Worm (Caenorhabditis elegans) whole organism, L4 larva: Measurements from ENCODE around the gene mnr-1.

Experiments
- F10B5.3 ChIP-seq: sonication (generic microtip); optimal IDR thresholded peaks from 2 replicates; lab custom pipeline; 2016; ENCODE audit warnings: mild to moderate bottlenecking, missing genetic modification characterization, missing compliant biosample characterization
- aha-1 ChIP-seq: fragments of 150-350 bp; peaks from one replicate; lab custom pipeline; 2014; ENCODE audit warnings: missing biosample characterization, missing genetic modification characterization
- ceh-20 ChIP-seq: fragments of 200-800 bp; sonication (Bioruptor generic); IDR thresholded peaks from 2 replicates; pipeline ENCODE4 v1.3.6; 2022; ENCODE audit warnings: missing genetic modification reagents, missing genetic modification characterization, missing compliant biosample characterization
- ceh-44 ChIP-seq: fragments of 200-800 bp; sonication (Bioruptor generic); IDR thresholded peaks from 2 replicates; pipeline ENCODE4 v1.3.6; 2022; ENCODE audit warnings: missing genetic modification reagents, missing genetic modification characterization, missing compliant biosample characterization
- ceh-62 ChIP-seq: sonication (generic microtip); optimal IDR thresholded peaks from 2 replicates; lab custom pipeline; 2017; ENCODE audit warnings: missing biosample characterization, missing genetic modification characterization
- ces-1 ChIP-seq: fragments of 150-350 bp; sonication (generic microtip); optimal IDR thresholded peaks from 4 replicates; lab custom pipeline; 2014; ENCODE audit warnings: missing biosample characterization, missing genetic modification reagents, missing genetic modification characterization
- cey-2 ChIP-seq: sonication (generic microtip); optimal IDR thresholded peaks from 3 replicates; lab custom pipeline; 2017; ENCODE audit warnings: missing genetic modification characterization, mild to moderate bottlenecking, missing compliant biosample characterization, antibody characterized with exemption, borderline replicate concordance; ENCODE audit not compliant: insufficient read depth
- ctbp-1 ChIP-seq: fragments of 200-800 bp; sonication (Bioruptor generic); IDR thresholded peaks from 2 replicates; pipeline ENCODE4 v1.3.6; 2022; ENCODE audit warnings: missing genetic modification reagents, missing genetic modification characterization, missing compliant biosample characterization
- daf-8 ChIP-seq: fragments of 200-800 bp; sonication (Bioruptor generic); IDR thresholded peaks from 2 replicates; pipeline ENCODE4 v1.3.6; 2022; ENCODE audit warnings: missing genetic modification characterization, missing compliant biosample characterization
- dmd-6 ChIP-seq: fragments of 200-800 bp; sonication (Bioruptor generic); IDR thresholded peaks from 2 replicates; pipeline ENCODE4 v1.3.6; 2022; ENCODE audit warnings: missing genetic modification reagents, missing genetic modification characterization, missing compliant biosample characterization
- gei-8 ChIP-seq: fragments of 200-800 bp; sonication (Bioruptor generic); optimal IDR thresholded peaks from 2 replicates; lab custom pipeline; 2018; ENCODE audit warnings: mild to moderate bottlenecking, missing genetic modification characterization, missing compliant biosample characterization
- jun-1 ChIP-seq: fragments of 150-350 bp; optimal IDR thresholded peaks from 2 replicates; lab custom pipeline; 2014; ENCODE audit warnings: missing biosample characterization, missing genetic modification reagents, missing genetic modification characterization
- lin-1 ChIP-seq: fragments of 200-800 bp; sonication (Bioruptor generic); IDR thresholded peaks from 2 replicates; pipeline ENCODE4 v1.3.6; 2022; ENCODE audit warnings: missing genetic modification reagents, missing genetic modification characterization, missing compliant biosample characterization
- lin-29 ChIP-seq: fragments of 200-800 bp; sonication (Bioruptor generic); IDR thresholded peaks from 2 replicates; pipeline ENCODE4 v1.3.6; 2022; ENCODE audit warnings: missing genetic modification reagents, missing genetic modification characterization, missing compliant biosample characterization
- lin-38 ChIP-seq: fragments of 200-800 bp; sonication (Bioruptor generic); IDR thresholded peaks from 2 replicates; pipeline ENCODE4 v1.3.6; 2022; ENCODE audit warnings: missing genetic modification reagents, missing genetic modification characterization, missing compliant biosample characterization
- lir-3 ChIP-seq: sonication (generic microtip); optimal IDR thresholded peaks from 2 replicates; lab custom pipeline; 2016; ENCODE audit warnings: mild to moderate bottlenecking, missing genetic modification characterization, missing compliant biosample characterization
- madf-5 ChIP-seq, 2 experiments: fragments of 200-800 bp; sonication (Bioruptor generic); IDR thresholded peaks; 2 replicates each; pipeline ENCODE4 v1.3.6; 2022; ENCODE audit warnings: missing compliant biosample characterization in 2 of 2, missing genetic modification characterization in 2 of 2
- madf-9 ChIP-seq: fragments of 200-800 bp; sonication (Bioruptor generic); conservative IDR thresholded peaks from 2 replicates; pipeline ENCODE4 v1.3.6; 2022; ENCODE audit warnings: missing genetic modification reagents, missing genetic modification characterization, missing compliant biosample characterization
- mes-2 ChIP-seq: sonication (generic microtip); optimal IDR thresholded peaks from 2 replicates; lab custom pipeline; 2016; ENCODE audit warnings: missing genotype, mild to moderate bottlenecking, missing genetic modification characterization, missing compliant biosample characterization; ENCODE audit not compliant: poor library complexity, severe bottlenecking
- nhr-10 ChIP-seq: fragments of 150-350 bp; optimal IDR thresholded peaks from 2 replicates; lab custom pipeline; 2014; ENCODE audit warnings: missing biosample characterization, missing genetic modification characterization
- nhr-102 ChIP-seq: sonication (generic microtip); optimal IDR thresholded peaks from 2 replicates; lab custom pipeline; 2016; ENCODE audit warnings: mild to moderate bottlenecking, missing genetic modification characterization, moderate library complexity, missing compliant biosample characterization
- nhr-111 ChIP-seq: fragments of 200-800 bp; sonication (Bioruptor generic); optimal IDR thresholded peaks from 2 replicates; lab custom pipeline; 2018; ENCODE audit warnings: mild to moderate bottlenecking, missing genetic modification characterization, missing compliant biosample characterization
- nhr-28 ChIP-seq: fragments of 150-350 bp; optimal IDR thresholded peaks from 2 replicates; lab custom pipeline; 2014; ENCODE audit warnings: missing biosample characterization, missing genetic modification characterization
- nhr-42 ChIP-seq: fragments of 200-800 bp; sonication (Bioruptor generic); IDR thresholded peaks from 2 replicates; pipeline ENCODE4 v1.3.6; 2022; ENCODE audit warnings: missing genetic modification characterization, missing compliant biosample characterization
- nhr-48 ChIP-seq: sonication (generic microtip); optimal IDR thresholded peaks from 2 replicates; lab custom pipeline; 2016; ENCODE audit warnings: mild to moderate bottlenecking, missing genetic modification characterization, missing compliant biosample characterization
- sdz-12 ChIP-seq: fragments of 200-800 bp; sonication (Bioruptor generic); optimal IDR thresholded peaks from 2 replicates; lab custom pipeline; 2018; ENCODE audit warnings: mild to moderate bottlenecking, missing genetic modification characterization, missing compliant biosample characterization
- set-16 ChIP-seq: fragments of 200-800 bp; sonication (Bioruptor generic); IDR thresholded peaks from 2 replicates; pipeline ENCODE4 v1.3.6; 2022; ENCODE audit warnings: missing genetic modification reagents, missing genetic modification characterization, missing compliant biosample characterization
- snpc-1.2 ChIP-seq: fragments of 200-800 bp; sonication (Bioruptor generic); IDR thresholded peaks from 2 replicates; pipeline ENCODE4 v1.3.6; 2022; ENCODE audit warnings: missing genetic modification reagents, missing genetic modification characterization, missing compliant biosample characterization
- snpc-4 ChIP-seq: fragments of 150-350 bp; optimal IDR thresholded peaks from 2 replicates; lab custom pipeline; 2014; ENCODE audit warnings: missing biosample characterization, missing genetic modification characterization
- tra-1 ChIP-seq: fragments of 200-800 bp; sonication (Bioruptor generic); IDR thresholded peaks from 2 replicates; pipeline ENCODE4 v1.3.6; 2022; ENCODE audit warnings: missing genetic modification reagents, missing genetic modification characterization, missing compliant biosample characterization
- unc-62 ChIP-seq, 3 experiments: fragments of 150-350 bp in 1 of 3; sonication (generic microtip); optimal IDR thresholded peaks in 2 of 3; peaks in 1 of 3; 1 replicate in 1 of 3; 2 replicates in 2 of 3; lab custom pipeline; 2014 to 2017; ENCODE audit warnings: missing biosample characterization in 3 of 3, missing genetic modification characterization in 3 of 3, missing genetic modification reagents in 3 of 3, missing genotype in 1 of 3
- zfp-2 ChIP-seq: sonication (generic microtip); optimal IDR thresholded peaks from 2 replicates; lab custom pipeline; 2016; ENCODE audit warnings: mild to moderate bottlenecking, missing genetic modification characterization, missing compliant biosample characterization
- zip-11 ChIP-seq: fragments of 200-800 bp; sonication (Bioruptor generic); IDR thresholded peaks from 2 replicates; pipeline ENCODE4 v1.3.6; 2022; ENCODE audit warnings: missing genetic modification characterization, missing compliant biosample characterization

Gene mnr-1

ce11 chrV:20654350-20654749 is at the start of gene mnr-1:
Gene mnr-1, plus strand, starts transcription at chrV:20654650.
- TF ChIP-seq ceh-62 (no peak), nhr-10 (tag; lab: Kevin White, UChicago) (no peak), lin-38 (no peak), lin-1 (GFP tag; lab: Robert Waterston, UW) (no peak), cey-2 (tag; lab: Kevin White, UChicago) (no peak), snpc-4 (tag; lab: Kevin White, UChicago) (no peak), jun-1 (tag; lab: Kevin White, UChicago) (no peak), gei-8 (no peak), zip-11 (GFP tag; lab: Robert Waterston, UW) (no peak), madf-9 (GFP tag; lab: Robert Waterston, UW) (no peak)

DNA sequence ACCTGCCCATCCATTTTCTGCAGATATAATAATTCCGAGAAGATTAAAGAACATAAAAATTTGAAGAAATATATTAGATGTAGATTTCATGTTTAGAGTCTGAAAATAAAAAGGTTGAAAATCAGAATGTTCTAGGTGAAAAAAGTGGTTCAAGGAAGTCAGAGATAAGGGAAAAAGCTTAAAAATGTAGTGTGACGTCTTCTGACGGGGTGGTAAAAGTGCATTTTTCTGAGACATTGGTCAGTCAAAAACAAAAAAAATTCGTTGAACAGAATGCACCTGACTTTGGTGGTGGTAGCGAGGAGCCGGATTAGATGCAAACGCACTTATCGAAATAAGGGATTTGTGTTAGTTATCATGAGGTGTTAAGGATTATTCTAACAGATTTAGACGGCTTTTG is 47.8 kb upstream of the mnr-1 start, which contains the start of gene F46B3.23:
Gene F46B3.23 (minus strand): TSS at position 101 of the 400 bp plus-strand sequence.
- no peak for TF ChIP-seq ceh-62

ce11 chrV:20608688-20609087 is 45.8 kb upstream of the mnr-1 start, which contains the start of gene ttr-12:
Gene ttr-12, minus strand, starts transcription at chrV:20608788.
- TF ChIP-seq lir-3 (tag; lab: Kevin White, UChicago), result no peak
- TF ChIP-seq nhr-48, result peak; percentile 65
- no peak for TF ChIP-seq set-16 (GFP tag; lab: Robert Waterston, UW)

DNA sequence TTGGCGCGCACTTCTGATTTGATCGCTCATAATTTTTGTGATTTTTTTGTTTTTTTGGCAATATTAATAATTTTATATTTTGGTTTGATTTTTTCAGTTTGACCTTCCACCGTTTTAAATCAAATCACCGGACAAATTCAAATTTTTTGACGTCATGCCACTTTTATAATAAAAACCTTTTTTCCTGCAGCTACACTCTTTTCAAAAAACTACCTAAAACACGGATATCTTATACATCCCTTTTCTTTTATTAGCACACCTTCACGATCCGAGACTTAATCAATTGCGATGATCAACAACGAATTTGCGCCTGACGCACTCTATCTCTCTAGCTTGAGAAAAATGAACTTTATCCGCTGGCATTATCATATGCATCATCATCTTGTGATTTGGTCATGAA is 45.0 kb upstream of the mnr-1 start, which contains the start of gene grd-2:
Gene grd-2 (plus strand): TSS at position 301 of the 400 bp plus-strand sequence.
- peak in 1 of 2 experiments; percentile 81 for TF ChIP-seq unc-62 (GFP tag; optimal IDR thresholded peaks at IDR 0.05 in 1 of 2; lab: Kevin White, UChicago)
- TF ChIP-seq unc-62 (tag; optimal IDR thresholded peaks at IDR 0.05; lab: Kevin White, UChicago), result no peak
- TF ChIP-seq ctbp-1, result no peak

ce11 chrV:20618632-20619031 is 35.8 kb upstream of the mnr-1 start, which contains the start of gene F46B3.7:
Gene F46B3.7, minus strand, starts transcription at chrV:20618732.
- TF ChIP-seq snpc-4 (tag; lab: Kevin White, UChicago) (no peak), tra-1 (GFP tag; lab: Robert Waterston, UW) (no peak), ceh-44 (no peak), aha-1 (tag; lab: Kevin White, UChicago) (no peak), daf-8 (GFP tag; lab: Robert Waterston, UW) (no peak), madf-9 (GFP tag; lab: Robert Waterston, UW) (no peak), nhr-102 (tag; lab: Kevin White, UChicago) (no peak), ces-1 (GFP tag; lab: Kevin White, UChicago) (no peak), F10B5.3 (tag; lab: Kevin White, UChicago) (no peak), mes-2 (tag; lab: Kevin White, UChicago) (no peak), jun-1 (tag; lab: Kevin White, UChicago) (no peak)

- TF ChIP-seq snpc-1.2 (GFP tag; lab: Robert Waterston, UW), result no peak
- TF ChIP-seq madf-5 (GFP tag; IDR thresholded peaks at IDR 0.05; lab: Robert Waterston, UW), result no peak
- no peak for TF ChIP-seq nhr-111
- no peak for TF ChIP-seq sdz-12 (GFP tag; lab: Kevin White, UChicago)
- TF ChIP-seq nhr-28, result no peak
- no peak for TF ChIP-seq ceh-20 (GFP tag; lab: Robert Waterston, UW)
- TF ChIP-seq lin-38, result no peak
- no peak for TF ChIP-seq nhr-42 (GFP tag; lab: Robert Waterston, UW)
- no peak for TF ChIP-seq lin-29 (GFP tag; lab: Robert Waterston, UW)
- no peak for TF ChIP-seq zfp-2 (tag; lab: Kevin White, UChicago)
- no peak for TF ChIP-seq dmd-6
- no peak for TF ChIP-seq nhr-102 (tag; lab: Kevin White, UChicago)
- TF ChIP-seq, all 104 proteins: peak for 0
Measured at ce11 chrV:20623060-20623459, 31.4 kb upstream of the mnr-1 start, which contains the start of gene F46B3.8. Gene F46B3.8, minus strand, starts transcription at chrV:20623160.
